Worm (Caenorhabditis elegans) whole organism, late embryonic: ENCODE measurements around the gene nspg-13.

Source experiments
- Y22D7AL.16 ChIP-seq: sonication (generic microtip); optimal IDR thresholded peaks from 2 replicates; lab custom pipeline; 2016; ENCODE audit warnings: missing genetic modification characterization, missing compliant biosample characterization
- ceh-30 ChIP-seq: fragments of 150-350 bp; optimal IDR thresholded peaks from 2 replicates; lab custom pipeline; 2014; ENCODE audit warnings: missing biosample characterization, missing genetic modification characterization
- ceh-45 ChIP-seq: fragments of 200-800 bp; sonication (Bioruptor generic); IDR thresholded peaks from 2 replicates; pipeline ENCODE4 v1.3.6; 2022; ENCODE audit warnings: missing genetic modification reagents, missing genetic modification characterization, missing compliant biosample characterization
- ceh-9 ChIP-seq: sonication (generic microtip); optimal IDR thresholded peaks from 2 replicates; lab custom pipeline; 2016; ENCODE audit warnings: mild to moderate bottlenecking, missing genetic modification characterization, inconsistent platforms, missing compliant biosample characterization
- dmd-4 ChIP-seq: sonication (generic microtip); optimal IDR thresholded peaks from 2 replicates; lab custom pipeline; 2016; ENCODE audit warnings: borderline replicate concordance, missing genetic modification characterization, missing compliant biosample characterization
- elt-2 ChIP-seq: sonication (generic microtip); optimal IDR thresholded peaks from 2 replicates; lab custom pipeline; 2016; ENCODE audit warnings: missing genetic modification reagents, missing genetic modification characterization, missing compliant biosample characterization
- hlh-30 ChIP-seq: sonication (generic microtip); optimal IDR thresholded peaks from 2 replicates; lab custom pipeline; 2017; ENCODE audit warnings: antibody characterized with exemption, missing genetic modification characterization, missing compliant biosample characterization; ENCODE audit not compliant: insufficient read depth
- madf-2 ChIP-seq: sonication (generic microtip); optimal IDR thresholded peaks from 2 replicates; lab custom pipeline; 2017; ENCODE audit warnings: missing genetic modification characterization, missing compliant biosample characterization
- pag-3 ChIP-seq: sonication (generic microtip); optimal IDR thresholded peaks from 2 replicates; lab custom pipeline; 2016; ENCODE audit warnings: missing compliant biosample characterization, missing genetic modification characterization, borderline replicate concordance
- pha-2 ChIP-seq: sonication (generic microtip); optimal IDR thresholded peaks from 2 replicates; lab custom pipeline; 2017; ENCODE audit warnings: mild to moderate bottlenecking, missing genetic modification characterization, missing compliant biosample characterization
- pha-4 ChIP-seq: fragments of 150-350 bp; optimal IDR thresholded peaks from 2 replicates; lab custom pipeline; 2018; ENCODE audit warnings: missing biosample characterization, missing genetic modification reagents, missing genetic modification characterization
- pqm-1 ChIP-seq: sonication (generic microtip); optimal IDR thresholded peaks from 2 replicates; lab custom pipeline; 2016; ENCODE audit warnings: missing genetic modification characterization, missing compliant biosample characterization
- tbx-2 ChIP-seq: sonication (generic microtip); optimal IDR thresholded peaks from 2 replicates; lab custom pipeline; 2016; ENCODE audit warnings: missing genetic modification characterization, missing compliant biosample characterization
- unc-86 ChIP-seq: sonication (generic microtip); optimal IDR thresholded peaks from 2 replicates; lab custom pipeline; 2016; ENCODE audit warnings: missing genetic modification characterization, missing compliant biosample characterization

DNA sequence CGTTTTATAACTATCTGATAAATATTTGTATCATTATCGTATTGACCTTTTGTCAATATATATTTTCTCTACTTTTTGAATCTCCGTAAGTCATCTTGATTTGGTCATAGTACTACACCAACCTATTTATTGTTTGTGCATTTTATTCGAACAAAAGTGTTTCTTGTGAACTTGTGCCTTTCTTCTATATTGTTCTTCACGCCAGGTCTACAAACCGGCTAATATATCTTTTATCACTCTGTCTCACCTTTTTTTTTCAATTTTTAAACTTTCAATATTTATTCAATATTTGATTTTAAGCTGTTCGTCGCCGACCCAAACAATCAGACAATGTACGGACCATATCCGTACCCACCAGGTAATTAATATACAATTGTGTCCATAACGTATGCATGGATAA, 38.9 kb upstream of the nspg-13 start, which contains the start of gene hrpa-2:
- no peak for TF ChIP-seq unc-86 (tag; lab: Kevin White, UChicago)
- TF ChIP-seq pag-3, result no peak
- TF ChIP-seq ceh-45 (GFP tag; lab: Robert Waterston, UW), result no peak
- TF ChIP-seq pqm-1, result no peak
- TF ChIP-seq elt-2, result no peak
- no peak for TF ChIP-seq Y22D7AL.16 (tag; lab: Kevin White, UChicago)
- no peak for TF ChIP-seq pha-4
- TF ChIP-seq tbx-2 (tag; lab: Kevin White, UChicago), result no peak
- no peak for TF ChIP-seq pha-2 (tag; lab: Kevin White, UChicago)
- no peak for TF ChIP-seq ceh-30 (tag; lab: Kevin White, UChicago)
- no peak for TF ChIP-seq ceh-9 (tag; lab: Kevin White, UChicago)
- TF ChIP-seq madf-2, result no peak
- TF ChIP-seq dmd-4 (tag; lab: Kevin White, UChicago), result no peak
- no peak for TF ChIP-seq hlh-30 (tag; lab: Kevin White, UChicago)
